Worm (Caenorhabditis elegans) whole organism, L4 larva: ENCODE measurements around the gene F07E5.9.

ENCODE experiments used
- F10B5.3 ChIP-seq: sonication (generic microtip); optimal IDR thresholded peaks from 2 replicates; lab custom pipeline; 2016; ENCODE audit warnings: mild to moderate bottlenecking, missing genetic modification characterization, missing compliant biosample characterization
- F49E8.2 ChIP-seq: sonication (generic microtip); optimal IDR thresholded peaks from 2 replicates; lab custom pipeline; 2016; ENCODE audit warnings: missing compliant biosample characterization, mild to moderate bottlenecking, missing genetic modification characterization, borderline replicate concordance
- R02D3.7 ChIP-seq: fragments of 150-350 bp; sonication (generic microtip); optimal IDR thresholded peaks from 3 replicates; lab custom pipeline; 2014; ENCODE audit warnings: missing biosample characterization, missing genetic modification characterization
- T20F7.1 ChIP-seq: fragments of 200-800 bp; sonication (Bioruptor generic); optimal IDR thresholded peaks from 2 replicates; lab custom pipeline; 2018; ENCODE audit warnings: mild to moderate bottlenecking, missing genetic modification characterization, missing compliant biosample characterization
- Y5F2A.4 ChIP-seq: fragments of 200-800 bp; sonication (Bioruptor generic); optimal IDR thresholded peaks from 2 replicates; lab custom pipeline; 2018; ENCODE audit warnings: mild to moderate bottlenecking, missing genetic modification characterization, missing compliant biosample characterization
- Y75B8A.6 ChIP-seq: fragments of 200-800 bp; sonication (Bioruptor generic); IDR thresholded peaks from 2 replicates; pipeline ENCODE4 v1.3.6; 2022; ENCODE audit warnings: missing genetic modification reagents, missing genetic modification characterization, missing compliant biosample characterization
- ZK337.2 ChIP-seq: fragments of 200-800 bp; sonication (Bioruptor generic); IDR thresholded peaks from 2 replicates; pipeline ENCODE4 v1.3.6; 2022; ENCODE audit warnings: missing genetic modification reagents, missing genetic modification characterization, missing compliant biosample characterization
- aha-1 ChIP-seq: fragments of 150-350 bp; peaks from one replicate; lab custom pipeline; 2014; ENCODE audit warnings: missing biosample characterization, missing genetic modification characterization
- attf-4 ChIP-seq: sonication (generic microtip); optimal IDR thresholded peaks from 3 replicates; lab custom pipeline; 2017; ENCODE audit warnings: missing biosample characterization, missing genetic modification characterization
- ceh-82 ChIP-seq: sonication (generic microtip); optimal IDR thresholded peaks from 2 replicates; lab custom pipeline; 2017; ENCODE audit warnings: missing biosample characterization, missing genetic modification characterization
- cey-2 ChIP-seq: sonication (generic microtip); optimal IDR thresholded peaks from 3 replicates; lab custom pipeline; 2017; ENCODE audit warnings: missing genetic modification characterization, mild to moderate bottlenecking, missing compliant biosample characterization, antibody characterized with exemption, borderline replicate concordance; ENCODE audit not compliant: insufficient read depth
- ctbp-1 ChIP-seq: fragments of 200-800 bp; sonication (Bioruptor generic); IDR thresholded peaks from 2 replicates; pipeline ENCODE4 v1.3.6; 2022; ENCODE audit warnings: missing genetic modification reagents, missing genetic modification characterization, missing compliant biosample characterization
- dmd-9 ChIP-seq: fragments of 200-800 bp; sonication (Bioruptor generic); IDR thresholded peaks from 2 replicates; pipeline ENCODE4 v1.3.6; 2022; ENCODE audit warnings: missing genetic modification reagents, missing genetic modification characterization, missing compliant biosample characterization
- dpl-1 ChIP-seq: fragments of 150-350 bp; optimal IDR thresholded peaks from 2 replicates; lab custom pipeline; 2014; ENCODE audit warnings: missing biosample characterization, missing genetic modification reagents, missing genetic modification characterization
- dve-1 ChIP-seq: sonication (generic microtip); optimal IDR thresholded peaks from 2 replicates; lab custom pipeline; 2017; ENCODE audit warnings: antibody characterized with exemption, mild to moderate bottlenecking, missing genetic modification characterization, missing compliant biosample characterization; ENCODE audit not compliant: insufficient read depth
- egl-27 ChIP-seq: sonication (generic microtip); optimal IDR thresholded peaks from 3 replicates; lab custom pipeline; 2017; ENCODE audit warnings: missing biosample characterization, missing genetic modification reagents, missing genetic modification characterization
- egl-43 ChIP-seq: fragments of 200-800 bp; sonication (Bioruptor generic); IDR thresholded peaks from 2 replicates; pipeline ENCODE4 v1.3.6; 2022; ENCODE audit warnings: missing genetic modification reagents, missing genetic modification characterization, missing compliant biosample characterization
- fkh-10 ChIP-seq: fragments of 150-350 bp; optimal IDR thresholded peaks from 2 replicates; lab custom pipeline; 2014; ENCODE audit warnings: missing biosample characterization, missing genetic modification reagents, missing genetic modification characterization
- hlh-11 ChIP-seq: fragments of 200-800 bp; sonication (Bioruptor generic); optimal IDR thresholded peaks from 2 replicates; lab custom pipeline; 2018; ENCODE audit warnings: mild to moderate bottlenecking, missing genetic modification characterization, missing compliant biosample characterization
- hmg-1.1 ChIP-seq: fragments of 200-800 bp; sonication (Bioruptor generic); IDR thresholded peaks from 2 replicates; pipeline ENCODE4 v1.3.6; 2022; ENCODE audit warnings: missing genetic modification reagents, missing genetic modification characterization, missing compliant biosample characterization
- lim-7 ChIP-seq: fragments of 200-800 bp; sonication (Bioruptor generic); IDR thresholded peaks from 2 replicates; pipeline ENCODE4 v1.3.6; 2022; ENCODE audit warnings: missing genetic modification characterization, missing compliant biosample characterization
- lsy-2 ChIP-seq, 2 experiments: fragments of 150-350 bp in 1 of 2; sonication (generic microtip) in 1 of 2; optimal IDR thresholded peaks; 2 replicates each; lab custom pipeline; 2014 to 2017; ENCODE audit warnings: missing biosample characterization in 2 of 2, missing genetic modification characterization in 2 of 2
- mdl-1 ChIP-seq, 2 experiments: fragments of 150-350 bp in 1 of 2; sonication (generic microtip) in 1 of 2; optimal IDR thresholded peaks; 2 replicates each; lab custom pipeline; 2014 to 2017; ENCODE audit warnings: missing biosample characterization in 2 of 2, missing genetic modification characterization in 2 of 2
- mxl-2 ChIP-seq: fragments of 200-800 bp; sonication (Bioruptor generic); conservative IDR thresholded peaks from 2 replicates; pipeline ENCODE4 v1.3.6; 2022; ENCODE audit warnings: missing genetic modification reagents, missing genetic modification characterization, missing compliant biosample characterization
- nhr-102 ChIP-seq: sonication (generic microtip); optimal IDR thresholded peaks from 2 replicates; lab custom pipeline; 2016; ENCODE audit warnings: mild to moderate bottlenecking, missing genetic modification characterization, moderate library complexity, missing compliant biosample characterization
- nhr-11 ChIP-seq: fragments of 150-350 bp; optimal IDR thresholded peaks from 2 replicates; lab custom pipeline; 2014; ENCODE audit warnings: missing biosample characterization, missing genetic modification characterization
- nhr-42 ChIP-seq: fragments of 200-800 bp; sonication (Bioruptor generic); IDR thresholded peaks from 2 replicates; pipeline ENCODE4 v1.3.6; 2022; ENCODE audit warnings: missing genetic modification characterization, missing compliant biosample characterization
- nhr-48 ChIP-seq: sonication (generic microtip); optimal IDR thresholded peaks from 2 replicates; lab custom pipeline; 2016; ENCODE audit warnings: mild to moderate bottlenecking, missing genetic modification characterization, missing compliant biosample characterization
- saeg-2 ChIP-seq: fragments of 200-800 bp; sonication (Bioruptor generic); IDR thresholded peaks from 2 replicates; pipeline ENCODE4 v1.3.6; 2022; ENCODE audit warnings: missing genetic modification reagents, missing genetic modification characterization, missing compliant biosample characterization
- sdz-12 ChIP-seq: fragments of 200-800 bp; sonication (Bioruptor generic); optimal IDR thresholded peaks from 2 replicates; lab custom pipeline; 2018; ENCODE audit warnings: mild to moderate bottlenecking, missing genetic modification characterization, missing compliant biosample characterization

The F07E5.9 gene

DNA sequence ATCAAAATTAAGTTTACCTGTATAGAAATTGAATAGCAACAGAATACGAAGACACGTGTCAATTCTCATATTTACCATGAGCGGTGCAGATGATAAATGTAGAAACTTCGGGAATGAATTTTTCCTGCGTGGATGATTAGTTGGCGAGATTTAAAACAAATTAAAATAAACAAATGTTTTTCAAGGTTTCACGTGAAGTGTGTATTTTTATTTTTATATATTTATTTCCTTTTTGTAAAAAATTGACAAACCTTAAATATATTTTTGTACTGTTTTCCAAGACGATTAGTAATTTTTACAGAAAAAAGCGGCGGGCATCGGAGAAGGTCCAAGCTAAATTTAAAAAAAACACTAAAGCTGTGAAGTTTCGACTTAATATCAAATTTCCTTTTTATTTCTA is 4.8 kb downstream of the F07E5.9 start, which contains the start of gene F07E5.8:
F07E5.8 (minus strand) TSS at position 101 of the 400 bp plus-strand sequence.
- TF ChIP-seq mxl-2 (GFP tag; lab: Robert Waterston, UW) (no peak), ZK337.2 (GFP tag; lab: Robert Waterston, UW) (no peak), nhr-102 (tag; lab: Kevin White, UChicago) (no peak), sdz-12 (no peak)
- TF ChIP-seq, all 104 proteins: peak for 0

DNA sequence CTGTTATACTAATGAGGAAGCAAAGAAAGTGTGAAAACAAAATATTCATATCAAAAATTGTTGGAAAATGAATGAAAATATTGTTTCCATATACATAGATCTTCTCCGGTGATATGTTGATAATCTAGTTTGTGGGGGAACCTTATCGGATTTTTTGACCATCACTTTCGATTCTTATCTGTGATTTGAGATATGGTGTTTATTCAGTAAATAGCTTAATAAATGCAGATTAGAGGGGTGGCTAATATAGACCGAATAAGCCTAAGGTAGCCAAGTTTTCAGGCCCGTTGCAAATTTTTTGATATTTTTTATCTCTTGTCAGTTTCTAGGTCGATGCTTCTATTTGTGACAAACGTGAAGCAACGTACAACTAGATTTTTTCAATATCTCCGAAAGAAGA is 8.9 kb downstream of the F07E5.9 start, which contains the start of gene F07E5.7:
F07E5.7 (minus strand) TSS at position 101 of the 400 bp plus-strand sequence.
- no peak for TF ChIP-seq ctbp-1
- no peak for TF ChIP-seq dmd-9 (GFP tag; lab: Robert Waterston, UW)
- no peak for TF ChIP-seq dpl-1 (GFP tag; lab: Kevin White, UChicago)
- no peak for TF ChIP-seq saeg-2 (GFP tag; lab: Robert Waterston, UW)
- no peak for TF ChIP-seq hlh-11 (tag; lab: Kevin White, UChicago)
- TF ChIP-seq egl-27 (tag; lab: Kevin White, UChicago), result no peak
- TF ChIP-seq F10B5.3, result no peak
- TF ChIP-seq dve-1 (tag; lab: Kevin White, UChicago), result no peak
- no peak for TF ChIP-seq F49E8.2 (tag; lab: Kevin White, UChicago)
- no peak for TF ChIP-seq nhr-42
- TF ChIP-seq nhr-48 (tag; lab: Kevin White, UChicago), result no peak
- TF ChIP-seq attf-4 (tag; lab: Kevin White, UChicago), result no peak
- no peak for TF ChIP-seq R02D3.7 (tag; lab: Kevin White, UChicago)
- TF ChIP-seq hmg-1.1 (GFP tag; lab: Robert Waterston, UW), result no peak
- no peak for TF ChIP-seq nhr-11 (tag; lab: Kevin White, UChicago)
- no peak for TF ChIP-seq ceh-82 (tag; lab: Kevin White, UChicago)
- TF ChIP-seq lim-7 (GFP tag; lab: Robert Waterston, UW), result no peak
- no peak for TF ChIP-seq cey-2 (tag; lab: Kevin White, UChicago)
- no peak for TF ChIP-seq fkh-10 (GFP tag; lab: Kevin White, UChicago)

DNA sequence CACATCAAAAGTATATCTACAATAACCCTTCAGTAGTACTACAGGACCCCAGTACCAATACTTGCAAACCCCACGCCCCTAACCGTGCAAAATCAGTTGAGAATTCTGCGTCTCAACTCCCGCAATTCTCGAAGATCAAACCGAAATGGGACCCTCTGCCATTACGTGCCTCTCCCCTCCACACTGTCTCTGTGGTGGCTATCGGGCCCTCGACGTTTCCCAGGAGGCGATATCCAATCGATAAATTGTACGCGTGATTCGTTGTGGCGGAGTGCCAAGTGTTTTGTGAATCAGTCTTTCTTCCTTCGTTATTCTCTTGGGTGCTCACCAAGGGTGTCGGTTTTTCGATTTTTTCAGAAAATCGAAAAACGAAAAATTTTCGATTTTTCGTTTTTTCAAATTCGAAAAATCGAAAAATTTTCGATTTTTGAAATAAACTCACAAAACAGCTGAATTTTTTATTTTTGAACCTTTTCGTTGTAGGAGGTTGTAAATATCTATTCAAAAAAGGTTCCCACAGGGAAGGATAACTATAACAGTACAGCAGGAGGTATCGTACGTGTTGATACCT is 12.8 kb downstream of the F07E5.9 start, which contains the start of gene F07E5.12:
F07E5.12 (plus strand) TSS at position 521 of the 571 bp plus-strand sequence.
- peak; percentile 23 for TF ChIP-seq aha-1 (tag; lab: Kevin White, UChicago)

DNA sequence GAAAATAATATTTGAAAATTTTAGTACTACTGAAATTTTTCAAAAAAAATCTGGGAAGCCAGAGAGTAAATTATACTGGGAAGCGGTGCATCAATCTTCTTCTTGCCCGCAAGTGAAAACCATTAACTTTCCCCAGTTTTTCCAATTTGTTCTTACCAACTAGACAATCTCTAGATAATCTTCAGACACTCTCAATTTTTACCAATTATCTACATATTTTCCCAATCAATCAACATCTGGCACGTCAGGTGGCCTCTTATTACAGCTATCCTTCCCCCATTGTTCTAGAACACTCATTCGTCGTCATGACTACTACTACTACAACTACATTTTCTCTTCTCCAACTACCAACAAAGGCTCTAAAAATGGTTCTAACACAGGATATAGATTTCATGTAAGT is 15.8 kb downstream of the F07E5.9 start, which contains the start of gene fbxb-6:
fbxb-6 (plus strand) TSS at position 301 of the 400 bp plus-strand sequence.
- no peak for TF ChIP-seq lsy-2 (tag; optimal IDR thresholded peaks at IDR 0.05; lab: Kevin White, UChicago)
- TF ChIP-seq Y75B8A.6, result no peak
- no peak for TF ChIP-seq fkh-10 (GFP tag; lab: Kevin White, UChicago)
- no peak for TF ChIP-seq saeg-2 (GFP tag; lab: Robert Waterston, UW)
- no peak for TF ChIP-seq egl-43 (GFP tag; lab: Robert Waterston, UW)
- no peak for TF ChIP-seq mdl-1 (tag; optimal IDR thresholded peaks at IDR 0.05; lab: Kevin White, UChicago)

DNA sequence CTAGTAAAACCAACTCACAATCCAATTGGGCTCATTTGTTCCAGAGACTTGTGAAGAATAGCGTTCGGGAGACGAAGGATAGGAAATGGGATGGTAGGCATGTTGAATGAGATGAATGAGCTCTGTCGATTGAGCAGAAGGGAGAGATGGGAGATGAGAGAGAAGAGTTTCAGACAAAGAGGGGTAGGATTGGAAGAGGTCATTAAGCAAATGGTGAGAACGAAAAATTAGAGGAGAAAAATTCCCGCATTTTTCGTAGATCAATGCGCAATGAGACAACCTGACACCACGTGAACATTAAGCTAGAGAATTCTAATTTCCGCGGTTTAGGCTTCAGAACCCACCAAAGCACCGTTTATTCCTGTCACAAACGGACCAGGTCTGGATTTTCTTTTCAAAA is 16.3 kb downstream of the F07E5.9 start, which contains the start of gene F07E5.13:
F07E5.13 (minus strand) TSS at position 101 of the 400 bp plus-strand sequence.
- no peak for TF ChIP-seq Y5F2A.4 (GFP tag; lab: Kevin White, UChicago)
- no peak for TF ChIP-seq T20F7.1 (GFP tag; lab: Kevin White, UChicago)
- TF ChIP-seq, all 104 proteins: peak for 0
